Worm (Caenorhabditis elegans) whole organism, late embryonic: ENCODE results near the gene W02B3.4.
A peak's percentile ranks its signal among the peaks of the same experiment; 100 is the strongest.

Source experiments
- C38D4.7 ChIP-seq: fragments of 200-800 bp; sonication (Bioruptor generic); optimal IDR thresholded peaks from 2 replicates; lab custom pipeline; 2018; ENCODE audit warnings: mild to moderate bottlenecking, missing genetic modification characterization, moderate library complexity, missing compliant biosample characterization
- K02D7.2 ChIP-seq: sonication (generic microtip); optimal IDR thresholded peaks from 2 replicates; lab custom pipeline; 2017; ENCODE audit warnings: mild to moderate bottlenecking, missing genetic modification characterization, missing compliant biosample characterization
- T23F11.4 ChIP-seq: fragments of 200-800 bp; sonication (Bioruptor generic); optimal IDR thresholded peaks from 2 replicates; lab custom pipeline; 2018; ENCODE audit warnings: mild to moderate bottlenecking, missing genetic modification characterization, missing compliant biosample characterization
- Y22D7AL.16 ChIP-seq: sonication (generic microtip); optimal IDR thresholded peaks from 2 replicates; lab custom pipeline; 2016; ENCODE audit warnings: missing genetic modification characterization, missing compliant biosample characterization
- ahr-1 ChIP-seq: sonication (generic microtip); optimal IDR thresholded peaks from 2 replicates; lab custom pipeline; 2016; ENCODE audit warnings: missing genetic modification characterization, missing compliant biosample characterization
- ceh-14 ChIP-seq: sonication (generic microtip); optimal IDR thresholded peaks from 2 replicates; lab custom pipeline; 2016; ENCODE audit warnings: missing genotype, missing genetic modification characterization, missing compliant biosample characterization
- ceh-18 ChIP-seq: sonication (generic microtip); optimal IDR thresholded peaks from 2 replicates; lab custom pipeline; 2016; ENCODE audit warnings: missing genetic modification characterization, missing compliant biosample characterization
- ceh-19 ChIP-seq: fragments of 200-800 bp; sonication (Bioruptor generic); optimal IDR thresholded peaks from 2 replicates; lab custom pipeline; 2018; ENCODE audit warnings: mild to moderate bottlenecking, missing genetic modification characterization, missing compliant biosample characterization
- ceh-24 ChIP-seq: sonication (generic microtip); optimal IDR thresholded peaks from 2 replicates; lab custom pipeline; 2016; ENCODE audit warnings: mild to moderate bottlenecking, missing genetic modification characterization, missing compliant biosample characterization
- ceh-30 ChIP-seq: fragments of 150-350 bp; optimal IDR thresholded peaks from 2 replicates; lab custom pipeline; 2014; ENCODE audit warnings: missing biosample characterization, missing genetic modification characterization
- ceh-34 ChIP-seq: sonication (generic microtip); optimal IDR thresholded peaks from 2 replicates; lab custom pipeline; 2016; ENCODE audit warnings: mild to moderate bottlenecking, missing genetic modification characterization, missing compliant biosample characterization
- ceh-9 ChIP-seq: sonication (generic microtip); optimal IDR thresholded peaks from 2 replicates; lab custom pipeline; 2016; ENCODE audit warnings: mild to moderate bottlenecking, missing genetic modification characterization, inconsistent platforms, missing compliant biosample characterization
- che-1 ChIP-seq: sonication (generic microtip); optimal IDR thresholded peaks from 2 replicates; lab custom pipeline; 2016; ENCODE audit warnings: mild to moderate bottlenecking, missing genetic modification characterization, missing compliant biosample characterization
- dmd-4 ChIP-seq: sonication (generic microtip); optimal IDR thresholded peaks from 2 replicates; lab custom pipeline; 2016; ENCODE audit warnings: borderline replicate concordance, missing genetic modification characterization, missing compliant biosample characterization
- elt-4 ChIP-seq: sonication (generic microtip); optimal IDR thresholded peaks from 2 replicates; lab custom pipeline; 2016; ENCODE audit warnings: missing genetic modification characterization, missing compliant biosample characterization
- ets-4 ChIP-seq: sonication (generic microtip); optimal IDR thresholded peaks from 2 replicates; lab custom pipeline; 2016; ENCODE audit warnings: missing genetic modification characterization, missing compliant biosample characterization
- eyg-1 ChIP-seq: sonication (generic microtip); optimal IDR thresholded peaks from 2 replicates; lab custom pipeline; 2016; ENCODE audit warnings: missing genotype, missing genetic modification characterization, missing compliant biosample characterization
- fax-1 ChIP-seq: sonication (generic microtip); optimal IDR thresholded peaks from 2 replicates; lab custom pipeline; 2016; ENCODE audit warnings: missing genotype, missing genetic modification characterization, missing compliant biosample characterization
- fkh-6 ChIP-seq: sonication (generic microtip); optimal IDR thresholded peaks from 2 replicates; lab custom pipeline; 2016; ENCODE audit warnings: missing genetic modification characterization, missing compliant biosample characterization
- gmeb-2 ChIP-seq: sonication (generic microtip); optimal IDR thresholded peaks from 2 replicates; lab custom pipeline; 2016; ENCODE audit warnings: missing genetic modification characterization, inconsistent platforms, missing compliant biosample characterization
- hlh-6 ChIP-seq: sonication (generic microtip); optimal IDR thresholded peaks from 2 replicates; lab custom pipeline; 2016; ENCODE audit warnings: missing genotype, missing genetic modification characterization, missing compliant biosample characterization
- lim-6 ChIP-seq: sonication (generic microtip); optimal IDR thresholded peaks from 2 replicates; lab custom pipeline; 2016; ENCODE audit warnings: missing genetic modification characterization, missing compliant biosample characterization
- lin-11 ChIP-seq: fragments of 200-800 bp; sonication (Bioruptor generic); optimal IDR thresholded peaks from 2 replicates; lab custom pipeline; 2018; ENCODE audit warnings: mild to moderate bottlenecking, missing genetic modification characterization, missing compliant biosample characterization
- madf-2 ChIP-seq: sonication (generic microtip); optimal IDR thresholded peaks from 2 replicates; lab custom pipeline; 2017; ENCODE audit warnings: missing genetic modification characterization, missing compliant biosample characterization
- nhr-232 ChIP-seq: sonication (generic microtip); optimal IDR thresholded peaks from 2 replicates; lab custom pipeline; 2016; ENCODE audit warnings: missing genetic modification characterization, missing compliant biosample characterization
- odd-2 ChIP-seq: sonication (generic microtip); optimal IDR thresholded peaks from 2 replicates; lab custom pipeline; 2017; ENCODE audit warnings: antibody characterized with exemption, mild to moderate bottlenecking, missing genetic modification characterization, missing compliant biosample characterization
- pag-3 ChIP-seq: sonication (generic microtip); optimal IDR thresholded peaks from 2 replicates; lab custom pipeline; 2016; ENCODE audit warnings: missing compliant biosample characterization, missing genetic modification characterization, borderline replicate concordance
- pat-9 ChIP-seq: fragments of 200-800 bp; sonication (Bioruptor generic); optimal IDR thresholded peaks from 2 replicates; lab custom pipeline; 2018; ENCODE audit warnings: mild to moderate bottlenecking, missing genetic modification characterization, moderate library complexity, missing compliant biosample characterization
- pha-2 ChIP-seq: sonication (generic microtip); optimal IDR thresholded peaks from 2 replicates; lab custom pipeline; 2017; ENCODE audit warnings: mild to moderate bottlenecking, missing genetic modification characterization, missing compliant biosample characterization
- pha-4 ChIP-seq: fragments of 150-350 bp; optimal IDR thresholded peaks from 2 replicates; lab custom pipeline; 2018; ENCODE audit warnings: missing biosample characterization, missing genetic modification reagents, missing genetic modification characterization
- sdc-2 ChIP-seq: sonication (generic microtip); optimal IDR thresholded peaks from 2 replicates; lab custom pipeline; 2016; ENCODE audit warnings: missing genotype, missing genetic modification characterization, missing compliant biosample characterization
- sox-2 ChIP-seq: fragments of 200-800 bp; sonication (Bioruptor generic); IDR thresholded peaks from 2 replicates; pipeline ENCODE4 v1.3.6; 2022; ENCODE audit warnings: missing genetic modification reagents, missing genetic modification characterization, missing compliant biosample characterization
- sox-4 ChIP-seq: sonication (generic microtip); optimal IDR thresholded peaks from 2 replicates; lab custom pipeline; 2017; ENCODE audit warnings: mild to moderate bottlenecking, missing genetic modification characterization, inconsistent platforms, missing compliant biosample characterization
- tbx-2 ChIP-seq: sonication (generic microtip); optimal IDR thresholded peaks from 2 replicates; lab custom pipeline; 2016; ENCODE audit warnings: missing genetic modification characterization, missing compliant biosample characterization
- unc-3 ChIP-seq, 2 experiments: fragments of 200-800 bp in 1 of 2; sonication (Bioruptor generic) in 1 of 2; sonication (generic microtip) in 1 of 2; conservative IDR thresholded peaks in 1 of 2; optimal IDR thresholded peaks in 1 of 2; 2 replicates each; pipeline versions ENCODE4 v1.3.6 to Lab custom; 2016 to 2022; ENCODE audit warnings: missing compliant biosample characterization in 2 of 2, missing genetic modification characterization in 2 of 2, missing genetic modification reagents in 1 of 2
- unc-55 ChIP-seq: sonication (generic microtip); optimal IDR thresholded peaks from 2 replicates; lab custom pipeline; 2017; ENCODE audit warnings: missing biosample characterization, missing genetic modification reagents, missing genetic modification characterization

Gene W02B3.4

DNA sequence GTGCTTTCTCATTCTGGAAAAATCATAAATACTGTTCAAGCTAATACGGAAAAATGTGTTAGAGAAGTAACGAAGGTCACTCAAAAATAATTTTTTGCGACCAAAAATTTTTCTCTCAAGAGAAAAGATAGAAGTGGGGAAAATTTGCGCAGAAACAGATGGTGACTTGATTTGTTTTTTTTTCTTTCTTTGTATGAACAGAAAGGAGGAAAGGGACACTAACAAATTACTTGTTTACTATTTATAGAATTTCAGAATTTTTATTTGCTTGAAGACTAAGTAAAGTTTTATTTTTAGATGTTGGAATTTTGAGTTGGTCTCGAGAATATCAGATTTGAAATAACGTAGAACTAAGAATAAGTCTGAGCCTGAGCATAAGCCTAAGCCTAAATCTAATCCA lies at the start of gene W02B3.4:
W02B3.4 (minus strand) TSS at position 101 of the 400 bp plus-strand sequence.
- TF ChIP-seq nhr-232 (tag; lab: Kevin White, UChicago) = no peak
- TF ChIP-seq eyg-1 = no peak
- no peak for TF ChIP-seq ceh-24 (tag; lab: Kevin White, UChicago)
- no peak for TF ChIP-seq T23F11.4 (GFP tag; lab: Kevin White, UChicago)
- no peak for TF ChIP-seq pag-3 (tag; lab: Kevin White, UChicago)
- no peak for TF ChIP-seq pat-9
- TF ChIP-seq ceh-19 (GFP tag; lab: Kevin White, UChicago) = no peak
- no peak for TF ChIP-seq pha-4
- TF ChIP-seq ceh-34 (tag; lab: Kevin White, UChicago) = no peak
- no peak for TF ChIP-seq unc-55 (GFP tag; lab: Kevin White, UChicago)
- TF ChIP-seq fkh-6 = no peak
- TF ChIP-seq ceh-9 (tag; lab: Kevin White, UChicago) = no peak

- no peak for TF ChIP-seq sox-2 (GFP tag; lab: Robert Waterston, UW)
- TF ChIP-seq T23F11.4 (GFP tag; lab: Kevin White, UChicago) = no peak
These were observed 45.5 kb upstream of the W02B3.4 start for ce11 chrIII:728694-729093.

- no peak for TF ChIP-seq hlh-6 (tag; lab: Kevin White, UChicago)
These were observed 44.9 kb upstream of the W02B3.4 start for ce11 chrIII:728074-728473.

- no peak for TF ChIP-seq sdc-2 (tag; lab: Kevin White, UChicago)
- TF ChIP-seq pat-9 = no peak
- no peak for TF ChIP-seq ceh-30 (tag; lab: Kevin White, UChicago)
- TF ChIP-seq, all 69 proteins: peak for 0
These were observed 41.6 kb upstream of the W02B3.4 start, which contains the start of gene flp-24 for ce11 chrIII:724819-725218. TSS of gene flp-24 (plus strand) at chrIII:725119.

DNA sequence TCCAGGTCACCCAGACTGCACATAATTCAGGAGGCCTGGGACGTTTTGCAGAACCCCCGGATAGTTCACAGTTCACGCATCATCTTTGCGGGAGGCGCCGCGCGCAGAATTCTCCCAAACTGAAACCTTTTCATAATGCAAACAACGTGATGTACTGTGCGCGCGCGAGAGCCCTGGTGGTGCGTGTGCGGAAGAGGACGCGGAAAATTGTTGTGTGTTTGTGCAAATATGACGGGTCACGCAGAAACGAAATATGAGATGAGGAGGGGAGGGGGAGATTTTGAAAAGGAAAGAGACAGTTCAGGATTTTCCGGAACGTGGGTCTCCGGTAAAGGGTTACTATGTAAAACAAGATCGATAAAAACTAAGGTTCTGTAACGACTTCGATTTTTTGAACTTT lies 26.8 kb upstream of the W02B3.4 start:
- TF ChIP-seq fax-1 (tag; lab: Kevin White, UChicago) = no peak
- TF ChIP-seq ceh-34 (tag; lab: Kevin White, UChicago) = peak; percentile 70
- peak; percentile 0 for TF ChIP-seq dmd-4

DNA sequence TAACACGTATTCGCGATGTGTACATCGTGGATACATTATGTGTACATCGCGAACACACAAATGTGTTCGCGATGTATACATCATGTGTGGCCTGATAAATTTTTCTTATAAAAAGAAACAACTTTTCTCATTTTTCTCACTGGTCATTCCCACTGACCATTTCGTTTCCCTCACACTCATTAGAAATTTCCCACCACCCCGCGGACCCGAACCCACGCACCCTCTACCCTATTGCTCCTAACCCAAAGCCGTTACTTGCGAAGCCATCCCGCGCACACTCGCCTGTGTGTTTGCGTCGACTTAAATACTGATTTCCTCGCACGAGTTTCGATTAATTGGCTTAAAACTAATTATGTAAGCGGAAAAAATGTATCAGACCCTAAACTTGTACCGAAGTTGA lies 15.6 kb upstream of the W02B3.4 start:
- TF ChIP-seq elt-4 = no peak
- no peak for TF ChIP-seq tbx-2
- no peak for TF ChIP-seq ceh-24 (tag; lab: Kevin White, UChicago)
- TF ChIP-seq K02D7.2 (tag; lab: Kevin White, UChicago) = no peak
- TF ChIP-seq fax-1 (tag; lab: Kevin White, UChicago) = no peak
- no peak for TF ChIP-seq ceh-9 (tag; lab: Kevin White, UChicago)
- TF ChIP-seq fkh-6 = no peak
- no peak for TF ChIP-seq pat-9

DNA sequence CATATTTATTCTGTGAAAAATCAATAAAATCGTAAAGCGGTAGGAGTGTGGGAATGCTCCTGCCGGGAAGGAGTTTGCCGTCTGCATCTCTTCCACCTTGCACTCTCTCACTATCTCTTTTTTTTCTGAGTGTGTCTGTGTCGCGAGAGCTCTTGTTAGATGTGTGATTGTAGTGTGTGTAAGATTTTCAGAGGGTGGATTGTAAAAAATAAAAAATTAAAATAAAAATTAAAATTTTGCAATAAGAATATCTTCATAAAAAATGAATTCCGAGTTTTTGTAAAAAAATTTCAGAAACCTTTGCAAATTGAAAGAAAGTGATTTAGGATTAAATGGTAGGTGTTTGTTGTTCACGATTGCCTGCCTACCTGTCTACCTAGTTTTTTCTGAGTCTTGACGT lies 13.2 kb upstream of the W02B3.4 start, which contains the start of gene sel-15:
sel-15 (minus strand) TSS at position 101 of the 400 bp plus-strand sequence.
- TF ChIP-seq odd-2 (no peak), Y22D7AL.16 (tag; lab: Kevin White, UChicago) (no peak), ahr-1 (tag; lab: Kevin White, UChicago) (no peak), hlh-6 (tag; lab: Kevin White, UChicago) (no peak), pat-9 (no peak), pha-2 (tag; lab: Kevin White, UChicago) (no peak), lim-6 (tag; lab: Kevin White, UChicago) (no peak), che-1 (tag; lab: Kevin White, UChicago) (no peak)

- no peak for TF ChIP-seq sox-4 (tag; lab: Kevin White, UChicago)
- TF ChIP-seq ceh-30 (tag; lab: Kevin White, UChicago) = no peak
- no peak for TF ChIP-seq unc-3 (GFP tag; conservative IDR thresholded peaks at IDR 0.05; lab: Robert Waterston, UW)
- no peak for TF ChIP-seq unc-3 (tag; optimal IDR thresholded peaks at IDR 0.05; lab: Kevin White, UChicago)
- TF ChIP-seq sdc-2 (tag; lab: Kevin White, UChicago) = no peak
- no peak for TF ChIP-seq ahr-1 (tag; lab: Kevin White, UChicago)
- no peak for TF ChIP-seq dmd-4
- TF ChIP-seq fkh-6 = no peak
- no peak for TF ChIP-seq madf-2 (tag; lab: Kevin White, UChicago)
- no peak for TF ChIP-seq ceh-24 (tag; lab: Kevin White, UChicago)
- TF ChIP-seq C38D4.7 (GFP tag; lab: Kevin White, UChicago) = no peak
- TF ChIP-seq ceh-18 (tag; lab: Kevin White, UChicago) = no peak
- no peak for TF ChIP-seq ceh-14
- no peak for TF ChIP-seq ets-4 (tag; lab: Kevin White, UChicago)
- TF ChIP-seq gmeb-2 (tag; lab: Kevin White, UChicago) = no peak
- no peak for TF ChIP-seq che-1 (tag; lab: Kevin White, UChicago)
- TF ChIP-seq ceh-19 (GFP tag; lab: Kevin White, UChicago) = no peak
- no peak for TF ChIP-seq lin-11 (tag; lab: Kevin White, UChicago)
- TF ChIP-seq eyg-1 = no peak
These were observed 8.7 kb upstream of the W02B3.4 start, which contains the start of gene W02B3.7 for ce11 chrIII:691933-692332. TSS of gene W02B3.7 (minus strand) at chrIII:692033.
